Worm (Caenorhabditis elegans) whole organism, mixed stage, embryonic: ENCODE results near the gene Y17G7B.22.

Source experiments
- lsy-2 ChIP-seq: fragments of 150-350 bp; optimal IDR thresholded peaks from 2 replicates; lab custom pipeline; 2014; ENCODE audit warnings: missing biosample characterization, missing genetic modification characterization
- mab-5 ChIP-seq: fragments of 150-350 bp; optimal IDR thresholded peaks from 2 replicates; lab custom pipeline; 2014; ENCODE audit warnings: missing biosample characterization, missing genetic modification characterization
- nhr-76 ChIP-seq: sonication (generic microtip); optimal IDR thresholded peaks from 2 replicates; lab custom pipeline; 2017; ENCODE audit warnings: missing biosample characterization, missing genetic modification characterization
- pha-4 ChIP-seq: fragments of 150-350 bp; optimal IDR thresholded peaks from 2 replicates; lab custom pipeline; 2018; ENCODE audit warnings: missing biosample characterization, missing genetic modification reagents, missing genetic modification characterization
- unc-39 ChIP-seq: fragments of 150-350 bp; optimal IDR thresholded peaks from 2 replicates; lab custom pipeline; 2014; ENCODE audit warnings: missing biosample characterization, missing genetic modification characterization
- unc-62 ChIP-seq: fragments of 150-350 bp; optimal IDR thresholded peaks from 2 replicates; lab custom pipeline; 2014; ENCODE audit warnings: missing biosample characterization, missing genetic modification reagents, missing genetic modification characterization

- TF ChIP-seq mab-5 (tag; lab: Kevin White, UChicago) = no peak
- TF ChIP-seq unc-39 (tag; lab: Kevin White, UChicago) = no peak
- TF ChIP-seq nhr-76 (tag; lab: Kevin White, UChicago) = no peak
- TF ChIP-seq pha-4 (tag; lab: Kevin White, UChicago) = no peak
- TF ChIP-seq lsy-2 (tag; lab: Kevin White, UChicago) = no peak
- TF ChIP-seq unc-62 = no peak
These were observed 5.3 kb upstream of the Y17G7B.22 start, which contains the start of gene arrd-7 for ce11 chrII:12062521-12062920.
